Worm (Caenorhabditis elegans): Measurements from ENCODE around the gene ZC302.3.

DNA sequence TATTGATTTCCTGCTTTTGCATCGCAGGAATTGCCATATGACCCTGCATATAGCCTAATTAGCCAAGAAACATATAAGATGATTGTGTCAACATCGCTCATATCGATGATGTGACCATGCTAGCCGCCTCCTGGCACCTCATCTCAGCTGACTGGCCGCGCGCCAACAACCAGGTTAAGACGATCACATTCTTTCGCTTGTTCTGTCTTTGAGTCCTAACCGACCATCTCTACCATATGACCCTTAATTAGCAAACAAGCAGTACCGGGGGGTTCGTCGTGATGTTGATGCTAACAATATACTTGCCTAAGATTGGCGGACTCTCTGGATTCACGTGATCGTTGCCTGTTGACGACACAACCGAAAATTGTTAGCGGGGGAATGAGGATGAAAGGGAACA, 18.7 kb downstream of the ZC302.3 start:
- TF ChIP-seq elt-2 (tag; optimal IDR thresholded peaks at IDR 0.05) = no peak
- no peak for TF ChIP-seq nfya-1 (tag; optimal IDR thresholded peaks at IDR 0.05; ENCODE audit: insufficient read depth)
- no peak for TF ChIP-seq unc-39 (tag; optimal IDR thresholded peaks at IDR 0.05)
- TF ChIP-seq nhr-77 (tag; optimal IDR thresholded peaks at IDR 0.05) = no peak
- no peak for TF ChIP-seq ama-1 (optimal IDR thresholded peaks at IDR 0.05)
- no peak for TF ChIP-seq ztf-11 (tag; optimal IDR thresholded peaks at IDR 0.05)
- no peak for TF ChIP-seq unc-62 (GFP tag; optimal IDR thresholded peaks at IDR 0.05)

Data from whole organism, L3 larva.